Worm (Caenorhabditis elegans) whole organism, L1 larva: ENCODE data around the gene F40G9.14.

Source experiments
- ama-1 ChIP-seq: fragments of 150-350 bp; optimal IDR thresholded peaks from 2 replicates; lab custom pipeline; 2014
- ceh-82 ChIP-seq, 3 experiments: fragments of 150-350 bp in 1 of 3; sonication (generic microtip) in 2 of 3; optimal IDR thresholded peaks; 2 replicates each; lab custom pipeline; 2014 to 2017; ENCODE audit warnings: missing biosample characterization in 3 of 3, missing genetic modification characterization in 3 of 3
- fos-1 ChIP-seq: fragments of 150-350 bp; optimal IDR thresholded peaks from 2 replicates; lab custom pipeline; 2014; ENCODE audit warnings: missing biosample characterization, missing genetic modification characterization
- xbp-1 ChIP-seq: sonication (generic microtip); optimal IDR thresholded peaks from 2 replicates; lab custom pipeline; 2016; ENCODE audit warnings: missing genetic modification characterization, missing compliant biosample characterization

DNA sequence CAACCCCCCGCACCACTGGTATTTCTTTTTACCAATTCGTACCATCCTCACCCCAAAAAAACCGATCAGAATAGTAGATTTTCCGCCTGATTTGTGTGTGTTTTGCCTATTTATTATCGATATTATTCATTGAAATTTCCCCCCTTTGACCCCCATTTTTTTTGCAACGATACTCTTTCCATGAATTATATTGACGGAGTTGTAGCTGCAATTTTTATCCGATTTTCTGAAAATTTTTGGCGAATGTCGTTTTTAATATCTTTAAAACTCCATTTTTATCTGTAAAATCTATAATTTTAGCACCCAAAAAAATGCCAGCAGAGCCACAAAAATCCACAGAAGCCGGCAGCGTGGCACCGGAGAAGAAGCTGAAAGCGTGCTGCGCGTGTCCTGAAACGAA lies 13.1 kb upstream of the F40G9.14 start, which contains the start of gene cox-17:
- TF ChIP-seq xbp-1 (tag; lab: Kevin White, UChicago) (no peak), ceh-82 (tag; optimal IDR thresholded peaks at IDR 0.05; lab: Kevin White, UChicago) (no peak), fos-1 (tag; lab: Kevin White, UChicago) (no peak), ama-1 (lab: Kevin White, UChicago) (no peak)
